Fruit fly (Drosophila melanogaster) whole organism, embryonic: ENCODE data around the gene GIIIspla2.

Experiments used
- Asciz ChIP-seq: fragments of 200-800 bp; sonication (Bioruptor generic); optimal IDR thresholded peaks from 2 replicates; lab custom pipeline; 2017; ENCODE audit warnings: missing biosample characterization, mild to moderate bottlenecking, missing genetic modification characterization, missing genetic modification reagents
- Blimp-1 ChIP-seq: fragments of 200-800 bp; sonication (Bioruptor generic); optimal IDR thresholded peaks from 3 replicates; lab custom pipeline; 2018; ENCODE audit warnings: missing biosample characterization, missing genetic modification characterization, mild to moderate bottlenecking, moderate library complexity, missing genetic modification reagents
- CG10366 ChIP-seq: fragments of 200-800 bp; sonication (Bioruptor generic); IDR thresholded peaks from 2 replicates; pipeline ENCODE4 v1.3.6; 2022; ENCODE audit warnings: missing biosample characterization, missing genetic modification characterization
- CG10543 ChIP-seq: fragments of 200-800 bp; sonication (Bioruptor generic); optimal IDR thresholded peaks from 3 replicates; lab custom pipeline; 2017; ENCODE audit warnings: missing biosample characterization, mild to moderate bottlenecking, missing genetic modification characterization, moderate library complexity
- CG10565 ChIP-seq: fragments of 200-800 bp; sonication (Bioruptor generic); optimal IDR thresholded peaks from 3 replicates; lab custom pipeline; 2016; ENCODE audit warnings: missing biosample characterization, mild to moderate bottlenecking, missing genetic modification characterization
- CG11085 ChIP-seq: fragments of 200-800 bp; sonication (Bioruptor generic); IDR thresholded peaks from 2 replicates; pipeline ENCODE4 v1.3.6; 2022; ENCODE audit warnings: missing biosample characterization, missing genetic modification characterization
- CG12299 ChIP-seq: fragments of 200-800 bp; sonication (Bioruptor generic); optimal IDR thresholded peaks from 2 replicates; lab custom pipeline; 2018; ENCODE audit warnings: missing biosample characterization, mild to moderate bottlenecking, missing genetic modification characterization
- CG12744 ChIP-seq: fragments of 200-800 bp; sonication (Bioruptor generic); optimal IDR thresholded peaks from 2 replicates; lab custom pipeline; 2016; ENCODE audit warnings: missing biosample characterization, missing genetic modification characterization
- CG13296 ChIP-seq: fragments of 200-800 bp; sonication (Bioruptor generic); optimal IDR thresholded peaks from 3 replicates; lab custom pipeline; 2018; ENCODE audit warnings: missing biosample characterization, mild to moderate bottlenecking, missing genetic modification characterization
- CG14667 ChIP-seq: fragments of 200-800 bp; sonication (Bioruptor generic); IDR thresholded peaks from 2 replicates; pipeline ENCODE4 v1.3.6; 2022; ENCODE audit warnings: missing biosample characterization, missing genetic modification characterization
- CG15601 ChIP-seq: fragments of 200-800 bp; sonication (Bioruptor generic); optimal IDR thresholded peaks from 3 replicates; lab custom pipeline; 2019; ENCODE audit warnings: missing biosample characterization, mild to moderate bottlenecking, missing genetic modification characterization, moderate library complexity
- CG16779 ChIP-seq: fragments of 200-800 bp; sonication (Bioruptor generic); IDR thresholded peaks from 2 replicates; pipeline ENCODE4 v1.3.6; 2022; ENCODE audit warnings: missing biosample characterization, missing genetic modification characterization
- CG17186 ChIP-seq: fragments of 200-800 bp; sonication (Bioruptor generic); optimal IDR thresholded peaks from 3 replicates; lab custom pipeline; 2017; ENCODE audit warnings: missing biosample characterization, missing genetic modification reagents, missing genetic modification characterization
- CG17912 ChIP-seq: fragments of 200-800 bp; sonication (Bioruptor generic); optimal IDR thresholded peaks from 2 replicates; lab custom pipeline; 2018; ENCODE audit warnings: missing biosample characterization, mild to moderate bottlenecking, missing genetic modification characterization
- CG18011 ChIP-seq: fragments of 200-800 bp; sonication (Bioruptor generic); optimal IDR thresholded peaks from 2 replicates; lab custom pipeline; 2017; ENCODE audit warnings: missing biosample characterization, missing genetic modification characterization, mild to moderate bottlenecking, moderate library complexity, missing genotype
- CG18262 ChIP-seq: fragments of 200-800 bp; optimal IDR thresholded peaks from 3 replicates; lab custom pipeline; 2019; ENCODE audit warnings: missing biosample characterization, mild to moderate bottlenecking, missing genetic modification characterization, moderate library complexity
- CG2712 ChIP-seq: fragments of 200-800 bp; optimal IDR thresholded peaks from 3 replicates; lab custom pipeline; 2019; ENCODE audit warnings: missing biosample characterization, mild to moderate bottlenecking, missing genetic modification characterization, moderate library complexity
- CG33557 ChIP-seq: fragments of 200-800 bp; sonication (Bioruptor generic); optimal IDR thresholded peaks from 2 replicates; lab custom pipeline; 2019; ENCODE audit warnings: missing biosample characterization, mild to moderate bottlenecking, missing genetic modification characterization, moderate library complexity
- CG3726 ChIP-seq: fragments of 200-800 bp; sonication (Bioruptor generic); IDR thresholded peaks from 3 replicates; pipeline ENCODE4, ENCODE4 v1.3.6; 2022; ENCODE audit warnings: missing biosample characterization, missing genetic modification characterization
- CG7372 ChIP-seq: fragments of 200-800 bp; sonication (Bioruptor generic); IDR thresholded peaks from 2 replicates; pipeline ENCODE4 v1.3.6; 2022; ENCODE audit warnings: missing biosample characterization, missing genetic modification characterization
- CrebB ChIP-seq: fragments of 200-800 bp; sonication (Bioruptor generic); optimal IDR thresholded peaks from 3 replicates; lab custom pipeline; 2018; ENCODE audit warnings: missing biosample characterization, mild to moderate bottlenecking, missing genetic modification characterization
- Dad ChIP-seq: fragments of 200-800 bp; sonication (Bioruptor generic); optimal IDR thresholded peaks from 3 replicates; lab custom pipeline; 2016; ENCODE audit warnings: missing biosample characterization, missing genetic modification characterization
- Gug ChIP-seq: fragments of 200-800 bp; sonication (Bioruptor generic); IDR thresholded peaks from 4 replicates; pipeline ENCODE4 v1.3.6; 2022; ENCODE audit warnings: missing biosample characterization, missing genetic modification characterization
- Hsf ChIP-seq: fragments of 200-800 bp; sonication (Bioruptor generic); optimal IDR thresholded peaks from 3 replicates; lab custom pipeline; 2016; ENCODE audit warnings: missing biosample characterization, missing genetic modification characterization
- Lim3 ChIP-seq: fragments of 200-800 bp; sonication (Bioruptor generic); IDR thresholded peaks from 2 replicates; pipeline ENCODE4 v1.3.6; 2022; ENCODE audit warnings: missing biosample characterization, missing genetic modification characterization
- Lpt ChIP-seq: fragments of >200 bp; optimal IDR thresholded peaks from 2 replicates; lab custom pipeline; 2018; ENCODE audit warnings: missing biosample characterization, missing genetic modification characterization
- Max ChIP-seq: fragments of 200-800 bp; sonication (Bioruptor generic); optimal IDR thresholded peaks from 2 replicates; lab custom pipeline; 2016; ENCODE audit warnings: missing biosample characterization, mild to moderate bottlenecking, missing genetic modification characterization
- Optix ChIP-seq: fragments of 200-800 bp; sonication (Bioruptor generic); IDR thresholded peaks from 3 replicates; pipeline ENCODE4 v1.3.6; 2022; ENCODE audit warnings: missing biosample characterization, missing genetic modification characterization
- Stat92E ChIP-seq, 3 experiments: fragments of >200 bp in 2 of 3; fragments of 200-800 bp in 1 of 3; sonication (Bioruptor generic) in 1 of 3; optimal IDR thresholded peaks; 2 replicates each; lab custom pipeline; 2017 to 2019; ENCODE audit warnings: missing biosample characterization in 3 of 3, missing genetic modification characterization in 3 of 3, mild to moderate bottlenecking in 1 of 3, moderate library complexity in 1 of 3
- Xbp1 ChIP-seq: fragments of 200-800 bp; sonication (Bioruptor generic); optimal IDR thresholded peaks from 3 replicates; lab custom pipeline; 2016; ENCODE audit warnings: missing biosample characterization, mild to moderate bottlenecking, missing genetic modification characterization
- bbx ChIP-seq: fragments of 200-800 bp; sonication (Bioruptor generic); IDR thresholded peaks from 2 replicates; pipeline ENCODE4 v1.3.6; 2022; ENCODE audit warnings: missing biosample characterization, missing genetic modification characterization; ENCODE audit not compliant: partially characterized antibody
- bsh ChIP-seq, 2 experiments: fragments of 200-800 bp; sonication (Bioruptor generic); optimal IDR thresholded peaks; 2 replicates each; lab custom pipeline; 2017 to 2018; ENCODE audit warnings: mild to moderate bottlenecking in 2 of 2, missing biosample characterization in 2 of 2, missing genetic modification characterization in 2 of 2, moderate library complexity in 1 of 2
- crc ChIP-seq: fragments of 200-800 bp; sonication (Bioruptor generic); optimal IDR thresholded peaks from 2 replicates; lab custom pipeline; 2016; ENCODE audit warnings: missing biosample characterization, missing genetic modification characterization
- da ChIP-seq: fragments of 200-800 bp; sonication (Bioruptor generic); optimal IDR thresholded peaks from 2 replicates; lab custom pipeline; 2016; ENCODE audit warnings: missing biosample characterization, missing genetic modification characterization
- eyg ChIP-seq: fragments of 200-800 bp; sonication (Bioruptor generic); optimal IDR thresholded peaks from 3 replicates; lab custom pipeline; 2016; ENCODE audit warnings: missing biosample characterization, missing genetic modification characterization
- fd102C ChIP-seq: fragments of 200-800 bp; sonication (Bioruptor generic); optimal IDR thresholded peaks from 2 replicates; lab custom pipeline; 2018; ENCODE audit warnings: missing biosample characterization, mild to moderate bottlenecking, missing genetic modification characterization, moderate library complexity
- fd96Cb ChIP-seq: fragments of 200-800 bp; sonication (Bioruptor generic); optimal IDR thresholded peaks from 2 replicates; lab custom pipeline; 2018; ENCODE audit warnings: missing biosample characterization, mild to moderate bottlenecking, missing genetic modification characterization, moderate library complexity
- kay ChIP-seq: fragments of 200-800 bp; sonication (Bioruptor generic); optimal IDR thresholded peaks from 2 replicates; lab custom pipeline; 2016; ENCODE audit warnings: missing biosample characterization, missing genetic modification characterization
- luna ChIP-seq: fragments of 200-800 bp; sonication (Bioruptor generic); optimal IDR thresholded peaks from 2 replicates; lab custom pipeline; 2016; ENCODE audit warnings: missing biosample characterization, missing genetic modification characterization
- onecut ChIP-seq: fragments of 200-800 bp; sonication (Bioruptor generic); IDR thresholded peaks from 2 replicates; pipeline ENCODE4 v1.3.6; 2022; ENCODE audit warnings: missing biosample characterization, missing genetic modification characterization
- p53 ChIP-seq: fragments of 200-800 bp; sonication (Bioruptor generic); optimal IDR thresholded peaks from 2 replicates; lab custom pipeline; 2016; ENCODE audit warnings: missing biosample characterization, missing genetic modification characterization
- pros ChIP-seq: fragments of 200-800 bp; sonication (Bioruptor generic); optimal IDR thresholded peaks from 3 replicates; lab custom pipeline; 2019; ENCODE audit warnings: missing biosample characterization, mild to moderate bottlenecking, missing genetic modification characterization, moderate library complexity
- repo ChIP-seq: fragments of 200-800 bp; sonication (Bioruptor generic); optimal IDR thresholded peaks from 2 replicates; lab custom pipeline; 2016; ENCODE audit warnings: missing biosample characterization, missing genetic modification characterization
- rib ChIP-seq: fragments of 200-800 bp; sonication (Bioruptor generic); IDR thresholded peaks from 2 replicates; pipeline ENCODE4 v1.3.6; 2022; ENCODE audit warnings: missing biosample characterization, missing genetic modification characterization
- so ChIP-seq: fragments of 200-800 bp; sonication (Bioruptor generic); IDR thresholded peaks from 3 replicates; pipeline ENCODE4 v1.3.6; 2022; ENCODE audit warnings: missing biosample characterization, missing genetic modification characterization
- stc ChIP-seq: fragments of 200-800 bp; sonication (Bioruptor generic); IDR thresholded peaks from 2 replicates; pipeline ENCODE4 v1.3.6; 2022; ENCODE audit warnings: missing biosample characterization, missing genetic modification characterization
- stwl ChIP-seq: fragments of 200-800 bp; sonication (Bioruptor generic); optimal IDR thresholded peaks from 3 replicates; lab custom pipeline; 2018; ENCODE audit warnings: missing biosample characterization, mild to moderate bottlenecking, missing genetic modification characterization, moderate library complexity
- tin ChIP-seq: fragments of 200-800 bp; sonication (Bioruptor generic); optimal IDR thresholded peaks from 3 replicates; lab custom pipeline; 2016; ENCODE audit warnings: missing biosample characterization, missing genetic modification characterization

The GIIIspla2 gene

dm6 chrX:8113386-8114279, 43.8 kb upstream of the GIIIspla2 start (continued):
- TF ChIP-seq Hsf = peak; percentile 51
- no peak for TF ChIP-seq crc (GFP tag; lab: Kevin White, UChicago)
- no peak for TF ChIP-seq onecut (GFP tag; lab: Robert Waterston, UW)
- peak; percentile 51 for TF ChIP-seq CrebB (tag; lab: Kevin White, UChicago)
- TF ChIP-seq CG13296 (GFP tag; lab: Kevin White, UChicago) = peak; percentile 64
- no peak for TF ChIP-seq repo (GFP tag; lab: Kevin White, UChicago)
- no peak for TF ChIP-seq Stat92E (GFP tag; optimal IDR thresholded peaks at IDR 0.05; lab: Kevin White, UChicago)
- TF ChIP-seq fd102C (GFP tag; lab: Kevin White, UChicago) = no peak
- TF ChIP-seq CG14667 = peak; percentile 35; the same call in 1 of the 2 replicates
- TF ChIP-seq Blimp-1 (GFP tag; lab: Kevin White, UChicago) = peak; percentile 17
- peak; percentile 7 for TF ChIP-seq fd96Cb (tag; lab: Kevin White, UChicago)
- TF ChIP-seq CG10565 = no peak
- no peak for TF ChIP-seq da (GFP tag; lab: Kevin White, UChicago)
- peak; percentile 33; the same call in 1 of the 2 replicates for TF ChIP-seq stc (GFP tag; lab: Robert Waterston, UW)
- peak; percentile 72 for TF ChIP-seq CG10366 (GFP tag; lab: Robert Waterston, UW)
- TF ChIP-seq CG17912 (GFP tag; lab: Kevin White, UChicago) = no peak
- peak; percentile 47 for TF ChIP-seq Xbp1 (GFP tag; lab: Kevin White, UChicago)
- no peak for TF ChIP-seq kay
- TF ChIP-seq p53 = no peak
- TF ChIP-seq pros (GFP tag; lab: Kevin White, UChicago) = no peak
- TF ChIP-seq CG17186 (GFP tag; lab: Kevin White, UChicago) = no peak
- no peak for TF ChIP-seq CG3726 (GFP tag; lab: Robert Waterston, UW)
- no peak for TF ChIP-seq CG10543 (GFP tag; lab: Kevin White, UChicago)
- TF ChIP-seq rib (GFP tag; lab: Robert Waterston, UW) = 0 out of 2 replicates have a peak, but pooled peaks have one; percentile 52
- TF ChIP-seq Lpt (GFP tag; lab: Kevin White, UChicago) = no peak
- no peak for TF ChIP-seq stwl (tag; lab: Kevin White, UChicago)
- TF ChIP-seq Optix (GFP tag; lab: Robert Waterston, UW) = no peak
- peak; percentile 21; the same call in 1 of the 2 replicates for TF ChIP-seq CG7372 (GFP tag; lab: Robert Waterston, UW)
- TF ChIP-seq CG33557 (GFP tag; lab: Kevin White, UChicago) = no peak
- peak; percentile 17 for TF ChIP-seq CG18262 (tag; lab: Kevin White, UChicago)
- peak; percentile 33 for TF ChIP-seq CG12744 (GFP tag; lab: Kevin White, UChicago)
- TF ChIP-seq luna (GFP tag; lab: Kevin White, UChicago) = peak; percentile 18
- TF ChIP-seq Lim3 = no peak
- TF ChIP-seq bsh (GFP tag; optimal IDR thresholded peaks at IDR 0.05; lab: Kevin White, UChicago) = peak in 1 of 2 experiments; percentile 18
- peak; percentile 38 for TF ChIP-seq CG2712
- TF ChIP-seq so (GFP tag; lab: Robert Waterston, UW) = no peak
- peak; percentile 52; the same call in 1 of the 2 replicates for TF ChIP-seq CG11085 (GFP tag; lab: Robert Waterston, UW)
- peak; percentile 48 for TF ChIP-seq CG18011
- TF ChIP-seq tin (GFP tag; lab: Kevin White, UChicago) = no peak
- no peak for TF ChIP-seq CG15601 (tag; lab: Kevin White, UChicago)
- 0 out of 2 replicates have a peak, but pooled peaks have one; percentile 32 for TF ChIP-seq CG16779 (GFP tag; lab: Robert Waterston, UW)
- TF ChIP-seq CG12299 (tag; lab: Kevin White, UChicago) = no peak
- TF ChIP-seq eyg (GFP tag; lab: Kevin White, UChicago) = peak; percentile 43
- TF ChIP-seq Max (GFP tag; lab: Kevin White, UChicago) = no peak
- no peak for TF ChIP-seq Asciz (GFP tag; lab: Kevin White, UChicago)
- TF ChIP-seq Dad = no peak
- TF ChIP-seq bbx (GFP tag; lab: Robert Waterston, UW) = no peak
- TF ChIP-seq Gug (GFP tag; lab: Robert Waterston, UW) = peak; percentile 58; the same call in 2 of the 4 replicates
